Worm (Caenorhabditis elegans): ENCODE results near the gene R155.3.

R155.3 gene

ce11 chrIII:1926456-1926855 is 50.1 kb downstream of the R155.3 start (continued):
- TF ChIP-seq T07F8.4 (tag; optimal IDR thresholded peaks at IDR 0.05) (no peak), hmg-1.2 (GFP tag; IDR thresholded peaks at IDR 0.05) (peak; percentile 94), Y53F4B.3 (GFP tag; IDR thresholded peaks at IDR 0.05) (no peak), sdz-38 (tag; optimal IDR thresholded peaks at IDR 0.05) (no peak), dpl-1 (GFP tag; optimal IDR thresholded peaks at IDR 0.05) (no peak), F57A8.1 (GFP tag; optimal IDR thresholded peaks at IDR 0.05) (no peak), D2030.7 (GFP tag; IDR thresholded peaks at IDR 0.05) (no peak), attf-6 (GFP tag; IDR thresholded peaks at IDR 0.05) (no peak), aptf-2 (GFP tag; conservative IDR thresholded peaks at IDR 0.05) (no peak), K12H6.12 (tag; optimal IDR thresholded peaks at IDR 0.05) (peak; percentile 49), somi-1 (GFP tag; optimal IDR thresholded peaks at IDR 0.05) (peak; percentile 95), hsf-1 (GFP tag; IDR thresholded peaks at IDR 0.05) (no peak), dpff-1 (tag; optimal IDR thresholded peaks at IDR 0.05) (no peak), egrh-3 (GFP tag; IDR thresholded peaks at IDR 0.05) (peak; percentile 87), xnd-1 (tag; optimal IDR thresholded peaks at IDR 0.05) (no peak), snpc-4 (GFP tag; optimal IDR thresholded peaks at IDR 0.05) (no peak), snpc-4 (tag; optimal IDR thresholded peaks at IDR 0.05) (peak in 2 of 4 experiments; percentile 54 to 58), die-1 (tag; optimal IDR thresholded peaks at IDR 0.05) (peak; percentile 64), Y56A3A.18 (GFP tag; IDR thresholded peaks at IDR 0.05) (0 out of 2 replicates have a peak, but pooled peaks have one; percentile 21), F22D6.2 (tag; optimal IDR thresholded peaks at IDR 0.05) (peak; percentile 67), let-526 (GFP tag; IDR thresholded peaks at IDR 0.05) (0 out of 2 replicates have a peak, but pooled peaks have one; percentile 34), efl-1 (GFP tag; optimal IDR thresholded peaks at IDR 0.05) (no peak), egl-44 (GFP tag; IDR thresholded peaks at IDR 0.05) (no peak), F39B2.1 (GFP tag; IDR thresholded peaks at IDR 0.05) (no peak), hlh-26 (GFP tag; conservative IDR thresholded peaks at IDR 0.05) (no peak), repo-1 (tag; optimal IDR thresholded peaks at IDR 0.05) (no peak), Y79H2A.3 (GFP tag; conservative IDR thresholded peaks at IDR 0.05) (no peak), madf-3 (GFP tag; IDR thresholded peaks at IDR 0.05) (no peak), nfyb-1 (GFP tag; IDR thresholded peaks at IDR 0.05) (peak; percentile 87), tbx-9 (tag; optimal IDR thresholded peaks at IDR 0.05; ENCODE audit: borderline replicate concordance) (no peak), lin-54 (GFP tag; optimal IDR thresholded peaks at IDR 0.05) (peak; percentile 41), attf-5 (GFP tag; optimal IDR thresholded peaks at IDR 0.05) (peak; percentile 66), nhr-120 (GFP tag; IDR thresholded peaks at IDR 0.05) (no peak), madf-10 (tag; optimal IDR thresholded peaks at IDR 0.05) (peak; percentile 95), nhr-80 (tag; optimal IDR thresholded peaks at IDR 0.05) (peak; percentile 88), F10E7.11 (tag; optimal IDR thresholded peaks at IDR 0.05) (no peak), let-607 (tag; optimal IDR thresholded peaks at IDR 0.05) (peak in 1 of 2 experiments; percentile 41), lsl-1 (GFP tag; optimal IDR thresholded peaks at IDR 0.05) (no peak), F55B11.4 (tag; optimal IDR thresholded peaks at IDR 0.05; ENCODE audit: borderline replicate concordance, insufficient read depth) (no peak), snpc-3.4 (tag; optimal IDR thresholded peaks at IDR 0.05) (no peak), atf-7 (tag; optimal IDR thresholded peaks at IDR 0.05) (peak; percentile 86), F52B5.7 (tag; optimal IDR thresholded peaks at IDR 0.05) (no peak), sptf-2 (GFP tag; optimal IDR thresholded peaks at IDR 0.05) (no peak), bed-2 (GFP tag; IDR thresholded peaks at IDR 0.05) (no peak), nfya-1 (tag; optimal IDR thresholded peaks at IDR 0.05; ENCODE audit: borderline replicate concordance, insufficient read depth) (no peak), Y95B8A.8 (GFP tag; IDR thresholded peaks at IDR 0.05) (peak; percentile 50; the same call in 1 of the 2 replicates), nhr-179 (tag; optimal IDR thresholded peaks at IDR 0.05) (no peak), rcor-1 (GFP tag; IDR thresholded peaks at IDR 0.05) (peak; percentile 57), cebp-2 (GFP tag; IDR thresholded peaks at IDR 0.05) (no peak), ceh-58 (GFP tag; IDR thresholded peaks at IDR 0.05) (no peak)

Data from whole organism, young adult.